Fruit fly (Drosophila melanogaster) whole organism, embryonic: ENCODE results near the gene CG43059.
A peak's percentile ranks its signal among the peaks of the same experiment; 100 is the strongest.

Experiments
- BtbVII ChIP-seq: fragments of 200-800 bp; sonication (Bioruptor generic); optimal IDR thresholded peaks from 3 replicates; lab custom pipeline; 2017; ENCODE audit warnings: missing biosample characterization, mild to moderate bottlenecking, missing genetic modification characterization
- CG10209 ChIP-seq: fragments of 200-800 bp; sonication (Bioruptor generic); optimal IDR thresholded peaks from 3 replicates; lab custom pipeline; 2017; ENCODE audit warnings: missing biosample characterization, mild to moderate bottlenecking, missing genetic modification characterization, missing genetic modification reagents
- CG10543 ChIP-seq: fragments of 200-800 bp; sonication (Bioruptor generic); optimal IDR thresholded peaks from 3 replicates; lab custom pipeline; 2017; ENCODE audit warnings: missing biosample characterization, mild to moderate bottlenecking, missing genetic modification characterization, moderate library complexity
- CG11504 ChIP-seq: fragments of 200-800 bp; sonication (Bioruptor generic); optimal IDR thresholded peaks from 3 replicates; lab custom pipeline; 2019; ENCODE audit warnings: missing biosample characterization, mild to moderate bottlenecking, missing genetic modification characterization, moderate library complexity
- CG13424 ChIP-seq: fragments of 200-800 bp; sonication (Bioruptor generic); optimal IDR thresholded peaks from 2 replicates; lab custom pipeline; 2019; ENCODE audit warnings: missing biosample characterization, mild to moderate bottlenecking, missing genetic modification characterization, moderate library complexity
- CG13624 ChIP-seq: fragments of 200-800 bp; sonication (Bioruptor generic); optimal IDR thresholded peaks from 2 replicates; lab custom pipeline; 2016; ENCODE audit warnings: missing biosample characterization, missing genetic modification characterization
- CG14050 ChIP-seq: fragments of 200-800 bp; sonication (Bioruptor generic); IDR thresholded peaks from 3 replicates; pipeline ENCODE4 v1.3.6; 2022; ENCODE audit warnings: missing biosample characterization, missing genetic modification characterization
- CG14667 ChIP-seq: fragments of 200-800 bp; sonication (Bioruptor generic); IDR thresholded peaks from 2 replicates; pipeline ENCODE4 v1.3.6; 2022; ENCODE audit warnings: missing biosample characterization, missing genetic modification characterization
- CG14710 ChIP-seq: fragments of 200-800 bp; sonication (Bioruptor generic); optimal IDR thresholded peaks from 3 replicates; lab custom pipeline; 2019; ENCODE audit warnings: missing biosample characterization, mild to moderate bottlenecking, missing genetic modification characterization, moderate library complexity
- CG32532 ChIP-seq: fragments of 200-800 bp; sonication (Bioruptor generic); IDR thresholded peaks from 2 replicates; pipeline ENCODE4 v1.3.6; 2022; ENCODE audit warnings: missing biosample characterization, missing genetic modification characterization
- CG3281 ChIP-seq: fragments of 200-800 bp; sonication (Bioruptor generic); optimal IDR thresholded peaks from 3 replicates; lab custom pipeline; 2017; ENCODE audit warnings: missing biosample characterization, mild to moderate bottlenecking, missing genetic modification characterization
- CG43689 ChIP-seq: fragments of 200-800 bp; sonication (Bioruptor generic); IDR thresholded peaks from 2 replicates; pipeline ENCODE4 v1.3.6; 2022; ENCODE audit warnings: missing biosample characterization, missing genetic modification characterization
- CG6765 ChIP-seq: fragments of 200-800 bp; sonication (Bioruptor generic); optimal IDR thresholded peaks from 3 replicates; lab custom pipeline; 2017; ENCODE audit warnings: missing biosample characterization, mild to moderate bottlenecking, missing genetic modification characterization
- CG8281 ChIP-seq: fragments of 200-800 bp; sonication (Bioruptor generic); optimal IDR thresholded peaks from 2 replicates; lab custom pipeline; 2018; ENCODE audit warnings: missing biosample characterization, mild to moderate bottlenecking, missing genetic modification characterization, moderate library complexity
- CG8359 ChIP-seq: fragments of 200-800 bp; sonication (Bioruptor generic); optimal IDR thresholded peaks from 2 replicates; lab custom pipeline; 2017; ENCODE audit warnings: missing biosample characterization, mild to moderate bottlenecking, missing genetic modification characterization, borderline replicate concordance
- CG8924 ChIP-seq: fragments of 200-800 bp; optimal IDR thresholded peaks from 3 replicates; lab custom pipeline; 2019; ENCODE audit warnings: missing biosample characterization, mild to moderate bottlenecking, missing genetic modification characterization, moderate library complexity
- Dp ChIP-seq: fragments of 200-800 bp; sonication (Bioruptor generic); optimal IDR thresholded peaks from 2 replicates; lab custom pipeline; 2018; ENCODE audit warnings: missing biosample characterization, mild to moderate bottlenecking, missing genetic modification characterization, moderate library complexity
- Ets65A ChIP-seq: fragments of 200-800 bp; sonication (Bioruptor generic); peaks from one replicate; lab custom pipeline; 2016; ENCODE audit warnings: missing biosample characterization, missing genetic modification characterization
- Ets97D ChIP-seq: fragments of 200-800 bp; sonication (Bioruptor generic); optimal IDR thresholded peaks from 3 replicates; lab custom pipeline; 2016; ENCODE audit warnings: missing biosample characterization, missing genetic modification characterization
- Fer1 ChIP-seq: fragments of 200-800 bp; sonication (Bioruptor generic); optimal IDR thresholded peaks from 2 replicates; lab custom pipeline; 2017; ENCODE audit warnings: missing biosample characterization, mild to moderate bottlenecking, missing genetic modification characterization
- Fer3 ChIP-seq: fragments of 200-800 bp; sonication (Bioruptor generic); optimal IDR thresholded peaks from 2 replicates; lab custom pipeline; 2018; ENCODE audit warnings: missing biosample characterization, mild to moderate bottlenecking, missing genetic modification characterization, moderate library complexity
- Hand ChIP-seq: fragments of 200-800 bp; sonication (Bioruptor generic); optimal IDR thresholded peaks from 2 replicates; lab custom pipeline; 2017; ENCODE audit warnings: mild to moderate bottlenecking, missing biosample characterization, missing genetic modification reagents, missing genetic modification characterization
- Hsf ChIP-seq: fragments of 200-800 bp; sonication (Bioruptor generic); optimal IDR thresholded peaks from 3 replicates; lab custom pipeline; 2016; ENCODE audit warnings: missing biosample characterization, missing genetic modification characterization
- MTF-1 ChIP-seq: fragments of 200-800 bp; sonication (Bioruptor generic); optimal IDR thresholded peaks from 2 replicates; lab custom pipeline; 2018; ENCODE audit warnings: missing biosample characterization, mild to moderate bottlenecking, missing genetic modification characterization, borderline replicate concordance
- Med ChIP-seq: fragments of 200-800 bp; sonication (Bioruptor generic); peaks from one replicate; lab custom pipeline; 2016; ENCODE audit warnings: missing biosample characterization, missing genetic modification characterization, mild to moderate bottlenecking, inconsistent platforms, moderate library complexity
- Meics ChIP-seq: fragments of 200-800 bp; sonication (Bioruptor generic); optimal IDR thresholded peaks from 2 replicates; lab custom pipeline; 2017; ENCODE audit warnings: missing biosample characterization, mild to moderate bottlenecking, missing genetic modification characterization
- NK7.1 ChIP-seq: fragments of 200-800 bp; sonication (Bioruptor generic); optimal IDR thresholded peaks from 3 replicates; lab custom pipeline; 2016; ENCODE audit warnings: missing biosample characterization, missing genetic modification characterization
- Ptx1 ChIP-seq: fragments of 200-800 bp; sonication (Bioruptor generic); IDR thresholded peaks from 2 replicates; pipeline ENCODE4 v1.3.6; 2022; ENCODE audit warnings: missing biosample characterization, missing genetic modification characterization
- Spps ChIP-seq: fragments of 200-800 bp; sonication (Bioruptor generic); optimal IDR thresholded peaks from 2 replicates; lab custom pipeline; 2018; ENCODE audit warnings: missing biosample characterization, mild to moderate bottlenecking, missing genetic modification characterization
- TFAM ChIP-seq: fragments of 200-800 bp; sonication (Bioruptor generic); optimal IDR thresholded peaks from 2 replicates; lab custom pipeline; 2017; ENCODE audit warnings: missing biosample characterization, missing genetic modification characterization, inconsistent platforms
- Tbp ChIP-seq: fragments of >200 bp; optimal IDR thresholded peaks from 2 replicates; lab custom pipeline; 2018; ENCODE audit warnings: missing biosample characterization, missing genetic modification characterization
- ac ChIP-seq: fragments of 200-800 bp; sonication (Bioruptor generic); optimal IDR thresholded peaks from 3 replicates; lab custom pipeline; 2017; ENCODE audit warnings: missing biosample characterization, mild to moderate bottlenecking, missing genetic modification characterization
- btn ChIP-seq: fragments of 200-800 bp; sonication (Bioruptor generic); optimal IDR thresholded peaks from 2 replicates; lab custom pipeline; 2016; ENCODE audit warnings: missing biosample characterization, missing genetic modification characterization
- cwo ChIP-seq: fragments of 200-800 bp; sonication (Bioruptor generic); optimal IDR thresholded peaks from 3 replicates; lab custom pipeline; 2017; ENCODE audit warnings: missing biosample characterization, missing genetic modification characterization, mild to moderate bottlenecking, moderate library complexity, missing genetic modification reagents
- disco-r ChIP-seq: fragments of 200-800 bp; sonication (Bioruptor generic); optimal IDR thresholded peaks from 2 replicates; lab custom pipeline; 2016; ENCODE audit warnings: missing biosample characterization, missing genetic modification characterization
- dysf ChIP-seq: fragments of 200-800 bp; sonication (Bioruptor generic); IDR thresholded peaks from 3 replicates; pipeline ENCODE4 v1.3.6; 2022; ENCODE audit warnings: missing biosample characterization, missing genetic modification characterization
- gem ChIP-seq: fragments of 200-800 bp; sonication (Bioruptor generic); optimal IDR thresholded peaks from 2 replicates; lab custom pipeline; 2019; ENCODE audit warnings: missing biosample characterization, mild to moderate bottlenecking, missing genetic modification characterization, moderate library complexity
- lilli ChIP-seq: fragments of 200-800 bp; sonication (Bioruptor generic); optimal IDR thresholded peaks from 3 replicates; lab custom pipeline; 2016; ENCODE audit warnings: missing biosample characterization, missing genetic modification characterization
- mld ChIP-seq: fragments of 200-800 bp; sonication (Bioruptor generic); IDR thresholded peaks from 3 replicates; pipeline ENCODE4 v1.3.6; 2022; ENCODE audit warnings: missing biosample characterization, missing genetic modification characterization; ENCODE audit not compliant: partially characterized antibody
- peb ChIP-seq: fragments of 200-800 bp; sonication (Bioruptor generic); IDR thresholded peaks from 2 replicates; pipeline ENCODE4 v1.3.6; 2022; ENCODE audit warnings: missing biosample characterization, missing genetic modification characterization
- prd ChIP-seq, 3 experiments: fragments of >200 bp in 2 of 3; fragments of 200-800 bp in 1 of 3; sonication (Bioruptor generic) in 1 of 3; optimal IDR thresholded peaks in 2 of 3; IDR thresholded peaks in 1 of 3; 2 replicates in 2 of 3; 3 replicates in 1 of 3; pipeline versions ENCODE4 v1.3.6 to Lab custom; 2017 to 2022; ENCODE audit warnings: missing biosample characterization in 1 of 3, missing genetic modification characterization in 1 of 3
- psq ChIP-seq: fragments of 200-800 bp; sonication (Bioruptor generic); optimal IDR thresholded peaks from 2 replicates; lab custom pipeline; 2017; ENCODE audit warnings: missing biosample characterization, missing genetic modification characterization
- sens ChIP-seq: fragments of 200-800 bp; sonication (Bioruptor generic); peaks from one replicate; lab custom pipeline; 2016; ENCODE audit warnings: missing biosample characterization, missing genetic modification characterization
- sisA ChIP-seq: fragments of 200-800 bp; sonication (Bioruptor generic); IDR thresholded peaks from 2 replicates; pipeline ENCODE4 v1.3.6; 2022; ENCODE audit warnings: missing biosample characterization, missing genetic modification characterization
- z ChIP-seq: fragments of 200-800 bp; sonication (Bioruptor generic); IDR thresholded peaks from 3 replicates; pipeline ENCODE4 v1.3.6; 2022; ENCODE audit warnings: missing biosample characterization, missing genetic modification characterization

Gene CG43059

DNA sequence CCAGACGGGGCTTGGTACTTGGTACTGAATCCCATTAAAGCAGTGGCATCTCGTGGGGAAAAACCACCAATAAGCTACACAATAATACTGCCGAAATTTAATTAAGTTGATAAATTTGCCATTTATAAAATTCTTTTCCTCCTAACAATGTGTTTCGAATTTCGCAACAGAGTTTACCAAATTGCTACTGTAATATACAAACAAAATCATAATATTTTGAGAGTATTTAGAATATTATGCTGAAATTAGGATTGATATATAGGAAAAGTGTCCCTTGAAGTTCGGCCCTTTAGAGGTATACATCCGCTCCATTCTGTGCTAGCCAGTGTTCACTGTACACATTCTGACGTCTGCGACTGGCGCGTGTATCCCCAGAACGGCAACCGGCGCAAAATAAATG lies 34.1 kb downstream of the CG43059 start (continued):
- TF ChIP-seq Med (GFP tag; lab: Kevin White, UChicago): peak; percentile 82
- TF ChIP-seq disco-r (GFP tag; lab: Kevin White, UChicago): no peak
- no peak for TF ChIP-seq Hand (GFP tag; lab: Kevin White, UChicago)
- TF ChIP-seq CG8924 (tag; lab: Kevin White, UChicago): no peak
- peak; percentile 17 for TF ChIP-seq Fer3 (tag; lab: Kevin White, UChicago)
- TF ChIP-seq Tbp (GFP tag; lab: Kevin White, UChicago): no peak
- TF ChIP-seq CG6765: no peak
- TF ChIP-seq gem: no peak
- peak; percentile 8 for TF ChIP-seq CG10543
- TF ChIP-seq psq (GFP tag; lab: Kevin White, UChicago): no peak
- TF ChIP-seq prd (optimal IDR thresholded peaks at IDR 0.05; lab: Kevin White, UChicago): no peak
- TF ChIP-seq prd (GFP tag; IDR thresholded peaks at IDR 0.05; lab: Robert Waterston, UW): 0 out of 3 replicates have a peak, but pooled peaks have one; percentile 28
- no peak for TF ChIP-seq Hsf
- peak; percentile 55 for TF ChIP-seq sens
- TF ChIP-seq CG14667 (GFP tag; lab: Robert Waterston, UW): peak; percentile 30; the same call in 1 of the 2 replicates
- TF ChIP-seq CG8359 (GFP tag; lab: Kevin White, UChicago): no peak
- no peak for TF ChIP-seq z
- no peak for TF ChIP-seq CG43689 (GFP tag; lab: Robert Waterston, UW)
- no peak for TF ChIP-seq sisA (GFP tag; lab: Robert Waterston, UW)
- no peak for TF ChIP-seq Fer1
- peak; percentile 25 for TF ChIP-seq CG13624
- TF ChIP-seq mld (GFP tag; lab: Robert Waterston, UW): no peak
- no peak for TF ChIP-seq peb
- no peak for TF ChIP-seq CG14050 (GFP tag; lab: Robert Waterston, UW)
- peak; percentile 30 for TF ChIP-seq CG3281
- peak; percentile 83 for TF ChIP-seq Ets65A (GFP tag; lab: Kevin White, UChicago)
- TF ChIP-seq CG32532 (GFP tag; lab: Robert Waterston, UW): peak; percentile 26; the same call in 1 of the 2 replicates
- TF ChIP-seq Meics (GFP tag; lab: Kevin White, UChicago): peak; percentile 33
- no peak for TF ChIP-seq CG14710
- no peak for TF ChIP-seq TFAM
- TF ChIP-seq Ptx1 (GFP tag; lab: Robert Waterston, UW): 0 out of 2 replicates have a peak, but pooled peaks have one; percentile 33
- TF ChIP-seq Spps (tag; lab: Kevin White, UChicago): no peak
- TF ChIP-seq Dp (GFP tag; lab: Kevin White, UChicago): no peak
- TF ChIP-seq CG8281: no peak
- no peak for TF ChIP-seq Ets97D (GFP tag; lab: Kevin White, UChicago)
- no peak for TF ChIP-seq BtbVII (GFP tag; lab: Kevin White, UChicago)
- peak; percentile 58; the same call in 2 of the 3 replicates for TF ChIP-seq dysf (GFP tag; lab: Robert Waterston, UW)
- TF ChIP-seq NK7.1 (GFP tag; lab: Kevin White, UChicago): no peak
- peak; percentile 16 for TF ChIP-seq CG13424 (tag; lab: Kevin White, UChicago)
- TF ChIP-seq lilli (GFP tag; lab: Kevin White, UChicago): peak; percentile 32
- no peak for TF ChIP-seq MTF-1 (GFP tag; lab: Kevin White, UChicago)
- TF ChIP-seq CG10209 (GFP tag; lab: Kevin White, UChicago): peak; percentile 11
- no peak for TF ChIP-seq ac (GFP tag; lab: Kevin White, UChicago)
- TF ChIP-seq btn (GFP tag; lab: Kevin White, UChicago): no peak
- TF ChIP-seq cwo: peak; percentile 14
- no peak for TF ChIP-seq CG11504 (tag; lab: Kevin White, UChicago)
